Fruit fly (Drosophila melanogaster) ovary, adult (tissue): ENCODE measurements around the gene Prosalpha6T.

Experiments
- CG17801 ChIP-seq: fragments of 200-800 bp; optimal IDR thresholded peaks from 2 replicates; lab custom pipeline; 2019; ENCODE audit warnings: missing biosample characterization, mild to moderate bottlenecking, missing genetic modification characterization, moderate library complexity; ENCODE audit not compliant: partially characterized antibody

Gene Prosalpha6T

DNA sequence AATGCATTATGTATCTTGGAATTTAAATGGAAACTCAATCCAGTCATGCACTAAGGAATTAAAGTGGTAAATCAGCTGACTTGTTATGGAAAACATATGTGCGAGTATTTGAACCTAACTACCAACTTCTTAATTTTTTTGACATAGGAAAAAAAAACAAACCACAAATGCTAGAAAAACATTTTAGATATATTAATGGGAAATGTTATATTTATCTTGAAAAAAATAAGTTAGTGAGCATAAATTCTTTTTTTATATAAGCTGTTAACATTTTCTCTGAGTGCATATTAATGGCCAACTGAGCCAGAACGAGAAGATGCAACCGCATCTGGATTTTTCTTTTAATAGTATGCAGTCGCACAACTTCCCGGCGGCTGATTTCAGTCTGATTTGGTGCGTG lies 19.3 kb downstream of the Prosalpha6T start:
- TF ChIP-seq CG17801 (GFP tag; lab: Kevin White, UChicago): no peak

DNA sequence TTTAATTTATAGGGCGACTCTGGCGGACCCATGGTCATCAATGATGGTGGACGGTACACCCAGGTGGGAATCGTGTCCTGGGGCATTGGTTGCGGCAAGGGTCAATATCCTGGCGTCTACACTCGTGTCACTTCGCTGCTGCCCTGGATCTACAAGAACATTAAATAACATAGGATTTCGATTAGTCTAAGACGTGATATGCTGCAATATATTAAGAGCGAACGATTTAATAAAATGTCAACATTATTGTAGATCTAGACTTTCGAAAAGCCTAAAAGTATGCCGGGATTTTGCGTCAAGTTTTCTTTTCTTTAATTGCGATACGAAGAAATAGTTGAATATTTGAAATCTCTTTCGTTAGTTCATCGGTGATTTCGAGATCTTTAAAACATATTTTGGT lies 25.3 kb downstream of the Prosalpha6T start, which contains the start of gene Naa20B:
Gene Naa20B (plus strand): TSS at position 301 of the 400 bp plus-strand sequence.
- no peak for TF ChIP-seq CG17801 (GFP tag; lab: Kevin White, UChicago)

DNA sequence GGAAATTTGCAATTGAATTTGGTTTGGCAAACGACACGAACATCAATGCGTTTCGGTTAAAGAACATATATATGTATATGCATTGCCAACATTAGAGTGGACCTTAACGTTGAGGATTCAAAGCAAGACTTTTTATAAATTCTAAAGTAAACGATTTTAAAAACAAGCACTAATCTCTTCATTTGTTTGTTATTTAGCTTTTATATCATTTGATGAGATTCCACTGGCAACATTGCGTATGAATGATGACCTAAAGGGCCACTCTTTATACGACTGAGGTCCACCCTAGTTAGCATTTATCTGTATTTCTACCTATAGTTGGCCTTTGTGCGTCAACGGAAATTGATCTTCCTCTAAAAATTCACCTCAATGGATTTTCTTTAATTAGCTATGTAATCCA lies 26.9 kb downstream of the Prosalpha6T start:
- no peak for TF ChIP-seq CG17801 (GFP tag; lab: Kevin White, UChicago)

DNA sequence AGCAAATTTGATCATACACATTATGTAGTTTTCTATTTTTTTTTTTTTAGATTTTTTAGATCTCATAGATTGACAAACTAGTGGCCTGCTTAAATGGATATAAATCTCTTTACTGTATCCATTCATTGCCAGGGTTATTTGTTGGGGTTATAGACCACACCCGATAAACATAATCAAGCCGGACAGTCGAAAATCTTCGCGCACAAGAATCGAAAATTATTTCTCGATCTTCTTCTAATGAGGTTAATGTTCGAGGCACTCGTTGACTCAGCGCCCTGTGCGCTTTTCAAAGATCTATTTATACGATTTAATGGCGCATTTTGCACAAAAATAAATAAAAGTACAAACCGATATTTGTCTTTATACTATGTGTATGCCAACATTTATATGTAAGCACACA lies 27.8 kb downstream of the Prosalpha6T start, which contains the start of gene CG31730:
Gene CG31730 (minus strand): TSS at position 101 of the 400 bp plus-strand sequence.
- TF ChIP-seq CG17801 (GFP tag; lab: Kevin White, UChicago): no peak

DNA sequence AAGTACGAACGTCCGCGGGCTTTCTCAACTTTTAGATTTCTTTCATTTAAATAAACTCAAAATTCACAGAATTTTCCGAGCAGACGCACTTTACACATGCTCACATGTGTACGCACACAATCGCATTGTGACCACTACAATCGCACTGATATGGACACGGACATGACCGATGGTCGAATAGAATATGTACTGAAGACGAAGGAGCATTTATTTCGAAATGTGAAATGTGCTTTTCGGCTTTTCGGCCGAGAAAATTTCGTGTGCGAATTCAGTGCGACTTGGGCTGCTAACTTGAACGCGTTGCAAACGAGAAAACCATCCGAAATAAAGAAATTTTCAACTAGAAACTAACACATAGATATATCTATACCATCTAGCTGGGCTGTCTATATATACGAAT lies 28.9 kb downstream of the Prosalpha6T start, which contains the start of gene CG44085:
Gene CG44085 (plus strand): TSS at position 269 of the 400 bp plus-strand sequence.
- TF ChIP-seq CG17801 (GFP tag; lab: Kevin White, UChicago): no peak

DNA sequence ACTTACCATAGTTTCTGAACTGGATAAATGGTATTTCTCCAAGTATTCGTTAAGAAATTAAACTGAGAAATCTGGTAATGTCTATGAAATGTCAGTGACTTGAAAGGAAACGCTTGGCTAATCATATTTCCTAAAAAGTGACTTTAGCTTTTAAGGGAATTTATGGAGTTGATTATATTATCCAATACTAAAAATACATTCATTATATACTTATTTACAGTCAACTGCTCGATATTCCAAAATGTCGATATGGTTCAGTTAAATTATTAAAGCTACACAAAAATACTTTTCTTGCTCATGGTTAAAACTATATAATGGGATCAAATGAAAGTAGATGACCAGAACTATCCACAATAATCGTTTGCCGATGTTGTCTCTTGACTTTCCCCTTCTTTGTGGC lies 33.9 kb downstream of the Prosalpha6T start, which contains the start of gene CG31848:
Gene CG31848 (minus strand): TSS at position 101 of the 400 bp plus-strand sequence.
- TF ChIP-seq CG17801 (GFP tag; lab: Kevin White, UChicago): no peak

DNA sequence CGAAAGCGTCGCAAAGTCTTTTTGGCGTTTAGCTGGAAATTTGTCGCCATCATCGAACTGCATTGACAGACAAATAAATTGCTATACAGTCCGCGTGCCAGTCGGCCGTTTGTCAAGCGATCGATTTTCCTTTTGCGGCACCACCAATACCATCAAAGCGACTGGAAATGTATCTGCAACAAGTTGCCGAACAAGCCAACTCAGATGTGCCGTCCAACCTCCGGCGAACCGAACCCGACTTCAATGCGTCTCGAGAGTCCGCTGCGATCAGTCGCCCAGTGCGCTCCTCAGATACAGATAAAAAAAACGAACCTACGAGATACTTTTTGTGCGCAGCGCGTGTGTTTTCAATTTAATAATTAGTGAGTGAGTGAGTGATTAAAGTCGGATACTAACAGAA lies 34.8 kb downstream of the Prosalpha6T start:
- TF ChIP-seq CG17801 (GFP tag; lab: Kevin White, UChicago): no peak

DNA sequence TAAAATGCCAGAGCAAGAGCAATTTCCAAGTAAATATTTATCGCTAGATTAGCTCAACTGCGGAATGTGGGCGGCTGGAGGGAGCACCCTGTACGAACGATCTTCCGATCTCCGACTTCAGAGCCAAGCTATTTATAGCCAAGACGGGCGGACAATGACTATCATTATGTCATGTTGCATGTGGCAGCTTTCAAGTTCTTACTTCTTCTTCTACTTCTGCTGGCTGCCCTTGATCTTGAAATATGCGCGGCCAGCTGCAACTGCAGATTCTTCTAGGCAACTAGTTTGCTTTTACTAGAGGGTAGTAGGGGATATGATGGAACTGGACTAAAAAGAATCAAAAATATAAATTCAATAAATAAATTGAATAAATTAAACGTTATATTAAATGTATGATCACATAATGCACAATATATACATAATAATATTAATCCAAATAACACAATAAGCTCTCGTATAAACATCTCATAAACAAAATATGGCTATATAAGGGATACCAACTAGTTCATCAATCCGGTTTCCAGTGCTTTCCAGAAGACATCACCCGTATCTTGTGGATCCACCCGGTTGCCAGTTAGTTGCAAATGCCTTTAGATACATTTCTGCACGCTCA lies 36.3 kb downstream of the Prosalpha6T start:
- no peak for TF ChIP-seq CG17801 (GFP tag; lab: Kevin White, UChicago)

DNA sequence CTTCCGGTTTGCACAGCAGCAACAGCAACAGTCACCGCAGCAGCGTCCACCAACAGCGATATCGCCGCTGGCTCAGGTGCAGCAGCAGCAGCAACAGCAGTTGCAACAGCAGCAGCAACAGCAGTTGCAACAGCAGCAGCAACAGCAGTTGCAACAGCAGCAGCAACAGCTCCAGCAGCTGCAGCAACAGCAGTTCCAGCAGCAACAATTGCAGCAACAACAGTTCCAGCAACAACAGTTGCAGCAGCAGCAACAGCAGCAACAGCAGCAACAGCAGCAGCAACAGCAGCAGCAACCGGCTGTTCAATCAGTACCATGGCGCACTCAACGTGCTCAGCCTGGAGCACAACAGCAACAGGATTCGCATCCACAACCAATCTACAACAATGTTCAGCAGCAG lies 40.7 kb downstream of the Prosalpha6T start:
- TF ChIP-seq CG17801 (GFP tag; lab: Kevin White, UChicago): no peak
